Worm (Caenorhabditis elegans) whole organism, L3 larva: ENCODE measurements around the gene F16B4.4.

Experiments
- aly-2 ChIP-seq: fragments of 150-350 bp; optimal IDR thresholded peaks from 2 replicates; lab custom pipeline; 2014; ENCODE audit warnings: missing biosample characterization, missing genetic modification characterization
- daf-12 ChIP-seq: fragments of 150-350 bp; optimal IDR thresholded peaks from 2 replicates; lab custom pipeline; 2014; ENCODE audit warnings: missing biosample characterization, missing genetic modification reagents, missing genetic modification characterization
- elt-1 ChIP-seq: fragments of 150-350 bp; optimal IDR thresholded peaks from 2 replicates; lab custom pipeline; 2014; ENCODE audit warnings: missing biosample characterization, missing genetic modification characterization
- fkh-10 ChIP-seq: sonication (generic microtip); optimal IDR thresholded peaks from 2 replicates; lab custom pipeline; 2017; ENCODE audit warnings: missing biosample characterization, missing genetic modification reagents, missing genetic modification characterization
- lin-15B ChIP-seq: fragments of 150-350 bp; optimal IDR thresholded peaks from 2 replicates; lab custom pipeline; 2014; ENCODE audit warnings: missing biosample characterization, missing genetic modification characterization
- nhr-12 ChIP-seq: fragments of 150-350 bp; optimal IDR thresholded peaks from 2 replicates; lab custom pipeline; 2014; ENCODE audit warnings: missing biosample characterization, missing genetic modification characterization
- nhr-23 ChIP-seq: fragments of 150-350 bp; optimal IDR thresholded peaks from 2 replicates; lab custom pipeline; 2014; ENCODE audit warnings: missing biosample characterization, missing genetic modification reagents, missing genetic modification characterization
- nhr-67 ChIP-seq: fragments of 150-350 bp; optimal IDR thresholded peaks from 2 replicates; lab custom pipeline; 2014; ENCODE audit warnings: missing biosample characterization, missing genetic modification characterization
- snpc-4 ChIP-seq: fragments of 150-350 bp; optimal IDR thresholded peaks from 2 replicates; lab custom pipeline; 2014; ENCODE audit warnings: missing biosample characterization, missing genetic modification characterization

DNA sequence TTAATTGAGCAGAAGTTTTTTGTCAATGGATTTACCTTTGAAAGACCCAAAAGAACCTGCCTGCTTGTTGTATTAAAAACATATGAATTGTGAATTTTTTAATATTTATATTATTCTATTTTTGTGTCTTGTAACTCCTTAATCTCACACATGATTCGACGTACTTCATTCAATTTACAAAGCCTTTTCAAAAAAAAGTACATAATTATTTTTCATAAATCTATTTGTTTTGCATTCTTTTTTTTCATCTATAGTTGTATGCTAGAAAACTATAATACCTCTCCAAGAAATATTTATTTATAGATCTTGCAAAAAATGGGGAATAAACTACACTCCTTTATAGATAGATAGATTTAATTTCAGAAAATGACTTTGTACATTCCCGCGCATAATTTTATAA lies 24.9 kb downstream of the F16B4.4 start, which contains the start of gene nhr-179:
- no peak for TF ChIP-seq elt-1 (tag; lab: Kevin White, UChicago)
- no peak for TF ChIP-seq aly-2 (tag; lab: Kevin White, UChicago)
- no peak for TF ChIP-seq daf-12 (tag; lab: Kevin White, UChicago)
- TF ChIP-seq nhr-12 (tag; lab: Kevin White, UChicago): no peak
- no peak for TF ChIP-seq fkh-10 (GFP tag; lab: Kevin White, UChicago)
- TF ChIP-seq snpc-4 (tag; lab: Kevin White, UChicago): no peak
- no peak for TF ChIP-seq nhr-23 (tag; lab: Kevin White, UChicago)
- TF ChIP-seq lin-15B: no peak
- no peak for TF ChIP-seq nhr-67 (tag; lab: Kevin White, UChicago)
